Worm (Caenorhabditis elegans): ENCODE measurements around the gene ZK1320.9.

The ZK1320.9 gene

ce11 chrII:9667382-9667781 is 19.1 kb downstream of the ZK1320.9 start, which contains the start of gene ZK1320.11:
TSS of gene ZK1320.11 (plus strand) at chrII:9667624.
- TF ChIP-seq hmg-4 (GFP tag; optimal IDR thresholded peaks at IDR 0.05) (no peak), hnd-1 (tag; optimal IDR thresholded peaks at IDR 0.05) (no peak), tra-4 (tag; optimal IDR thresholded peaks at IDR 0.05) (no peak)

DNA sequence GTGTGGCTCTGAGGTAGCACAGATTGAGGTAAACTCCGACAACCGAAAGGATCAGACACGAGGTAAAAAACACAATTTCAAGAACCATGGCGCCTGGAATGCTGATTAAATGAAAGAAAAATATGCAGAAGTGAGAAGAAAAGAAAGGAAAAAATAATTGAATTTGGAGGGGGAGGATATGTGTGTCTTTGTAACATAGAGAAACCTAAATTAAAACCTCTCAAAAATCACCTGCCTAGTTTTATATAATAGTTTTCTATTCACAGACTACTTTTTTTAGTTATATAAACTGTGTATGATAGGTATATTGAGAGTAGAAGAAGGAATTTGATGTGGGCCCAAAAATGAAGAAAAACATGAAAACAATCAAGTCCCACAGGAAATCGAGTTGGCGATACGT is 20.9 kb downstream of the ZK1320.9 start, which contains the start of gene ZK1320.5:
ZK1320.5 (minus strand) TSS at position 101 of the 400 bp plus-strand sequence.
- TF ChIP-seq ceh-13 (GFP tag; optimal IDR thresholded peaks at IDR 0.05) (no peak), hmg-4 (GFP tag; optimal IDR thresholded peaks at IDR 0.05) (no peak), hmbx-1 (tag; optimal IDR thresholded peaks at IDR 0.05) (no peak), flt-1 (GFP tag; IDR thresholded peaks at IDR 0.05) (no peak), ceh-36 (tag; optimal IDR thresholded peaks at IDR 0.05) (no peak), sea-1 (GFP tag; conservative IDR thresholded peaks at IDR 0.05) (no peak), tbx-37 (GFP tag; conservative IDR thresholded peaks at IDR 0.05) (no peak), tbx-11 (GFP tag; IDR thresholded peaks at IDR 0.05) (no peak), hnd-1 (tag; optimal IDR thresholded peaks at IDR 0.05) (no peak), tra-4 (tag; optimal IDR thresholded peaks at IDR 0.05) (no peak), pes-1 (GFP tag; IDR thresholded peaks at IDR 0.05) (no peak), scrt-1 (GFP tag; IDR thresholded peaks at IDR 0.05) (no peak), aly-1 (tag; optimal IDR thresholded peaks at IDR 0.05) (no peak), F13C5.2 (tag; optimal IDR thresholded peaks at IDR 0.05) (no peak), ets-7 (tag; optimal IDR thresholded peaks at IDR 0.05) (no peak), B0310.2 (tag; optimal IDR thresholded peaks at IDR 0.05) (no peak), ama-1 (optimal IDR thresholded peaks at IDR 0.05) (no peak)

DNA sequence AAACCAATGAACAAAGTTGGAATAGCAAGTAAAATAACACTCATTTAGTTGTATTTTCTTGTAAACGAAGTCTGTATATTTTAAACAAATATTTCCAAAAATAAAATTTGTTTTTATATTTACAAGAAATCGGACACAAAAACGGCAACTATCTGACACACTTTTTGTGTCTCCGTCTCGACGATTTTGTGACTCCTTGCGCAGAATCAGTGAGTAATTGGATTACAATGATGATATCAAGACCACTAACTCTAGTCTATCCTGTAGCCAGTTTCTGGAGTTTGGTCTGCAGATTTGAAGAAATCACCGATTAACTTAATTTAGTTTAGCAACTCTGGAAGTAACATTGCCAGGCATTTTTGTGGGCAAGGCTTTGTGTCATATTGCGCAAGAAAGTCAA is 23.7 kb downstream of the ZK1320.9 start, which contains the start of gene cyp-13A10:
cyp-13A10 (minus strand) TSS at position 88 of the 400 bp plus-strand sequence.
- TF ChIP-seq ets-7 (tag; optimal IDR thresholded peaks at IDR 0.05) (no peak), hnd-1 (tag; optimal IDR thresholded peaks at IDR 0.05) (no peak), pes-1 (GFP tag; IDR thresholded peaks at IDR 0.05) (no peak), flt-1 (GFP tag; IDR thresholded peaks at IDR 0.05) (no peak), tbx-11 (GFP tag; IDR thresholded peaks at IDR 0.05) (no peak), ama-1 (optimal IDR thresholded peaks at IDR 0.05) (no peak), hmg-4 (GFP tag; optimal IDR thresholded peaks at IDR 0.05) (no peak), sea-1 (GFP tag; conservative IDR thresholded peaks at IDR 0.05) (no peak), scrt-1 (GFP tag; IDR thresholded peaks at IDR 0.05) (no peak), tra-4 (tag; optimal IDR thresholded peaks at IDR 0.05) (no peak), aly-1 (tag; optimal IDR thresholded peaks at IDR 0.05) (no peak), ceh-36 (tag; optimal IDR thresholded peaks at IDR 0.05) (no peak)

ce11 chrII:9662160-9662559 is 24.4 kb downstream of the ZK1320.9 start:
- no peak for TF ChIP-seq flt-1 (GFP tag; IDR thresholded peaks at IDR 0.05)
- no peak for TF ChIP-seq hmbx-1 (tag; optimal IDR thresholded peaks at IDR 0.05)
- no peak for TF ChIP-seq ets-7 (tag; optimal IDR thresholded peaks at IDR 0.05)
- no peak for TF ChIP-seq ama-1 (optimal IDR thresholded peaks at IDR 0.05)
- TF ChIP-seq hmg-4 (GFP tag; optimal IDR thresholded peaks at IDR 0.05), result no peak
- TF ChIP-seq hnd-1 (tag; optimal IDR thresholded peaks at IDR 0.05), result no peak
- no peak for TF ChIP-seq scrt-1 (GFP tag; IDR thresholded peaks at IDR 0.05)
- TF ChIP-seq B0310.2 (tag; optimal IDR thresholded peaks at IDR 0.05), result no peak
- no peak for TF ChIP-seq tbx-37 (GFP tag; conservative IDR thresholded peaks at IDR 0.05)

- TF ChIP-seq pes-1 (GFP tag; IDR thresholded peaks at IDR 0.05) (no peak), tbx-37 (GFP tag; conservative IDR thresholded peaks at IDR 0.05) (no peak)
Measured at ce11 chrII:9660379-9660778, 26.1 kb downstream of the ZK1320.9 start, which contains the start of gene ZK1320.3. TSS of gene ZK1320.3 (minus strand) at chrII:9660419.

DNA sequence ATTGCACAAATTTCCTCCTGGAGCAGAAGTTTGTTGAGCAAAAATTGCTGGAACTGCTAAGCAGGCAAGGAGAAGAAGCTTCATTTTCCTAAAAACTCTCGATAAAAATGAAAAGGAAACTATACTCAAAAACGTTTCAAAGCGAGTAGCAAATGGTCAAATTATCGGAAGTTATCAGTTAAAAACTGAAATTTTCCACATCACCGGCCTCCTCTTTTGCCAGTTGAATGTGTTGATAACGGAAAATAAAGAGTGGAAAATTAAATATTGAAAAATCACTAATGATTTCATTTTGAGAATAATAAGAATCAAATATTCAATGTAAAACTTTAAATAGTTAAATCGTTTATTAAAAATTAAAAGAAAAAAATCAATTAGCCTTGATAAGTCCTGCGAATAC is 27.6 kb downstream of the ZK1320.9 start, which contains the start of gene ZK1320.2:
ZK1320.2 (minus strand) TSS at position 88 of the 400 bp plus-strand sequence.
- TF ChIP-seq hmg-4 (GFP tag; optimal IDR thresholded peaks at IDR 0.05) (no peak), B0310.2 (tag; optimal IDR thresholded peaks at IDR 0.05) (no peak), tbx-11 (GFP tag; IDR thresholded peaks at IDR 0.05) (no peak), scrt-1 (GFP tag; IDR thresholded peaks at IDR 0.05) (no peak), tbx-37 (GFP tag; conservative IDR thresholded peaks at IDR 0.05) (no peak), flt-1 (GFP tag; IDR thresholded peaks at IDR 0.05) (no peak), ama-1 (optimal IDR thresholded peaks at IDR 0.05) (no peak), ceh-36 (tag; optimal IDR thresholded peaks at IDR 0.05) (no peak), pes-1 (GFP tag; IDR thresholded peaks at IDR 0.05) (no peak), hmbx-1 (tag; optimal IDR thresholded peaks at IDR 0.05) (no peak), tra-4 (tag; optimal IDR thresholded peaks at IDR 0.05) (no peak), ceh-13 (GFP tag; optimal IDR thresholded peaks at IDR 0.05) (no peak), aly-1 (tag; optimal IDR thresholded peaks at IDR 0.05) (no peak), F13C5.2 (tag; optimal IDR thresholded peaks at IDR 0.05) (no peak)

ce11 chrII:9656210-9656755 is 30.2 kb downstream of the ZK1320.9 start, which contains the start of gene gstk-1:
TSS of gene gstk-1 (plus strand) at chrII:9656705.
- TF ChIP-seq scrt-1 (GFP tag; IDR thresholded peaks at IDR 0.05) (no peak), tbx-11 (GFP tag; IDR thresholded peaks at IDR 0.05) (no peak), hnd-1 (tag; optimal IDR thresholded peaks at IDR 0.05) (no peak), hmg-4 (GFP tag; optimal IDR thresholded peaks at IDR 0.05) (no peak), ets-7 (tag; optimal IDR thresholded peaks at IDR 0.05) (no peak), ceh-13 (GFP tag; optimal IDR thresholded peaks at IDR 0.05) (no peak), ceh-36 (tag; optimal IDR thresholded peaks at IDR 0.05) (no peak), B0310.2 (tag; optimal IDR thresholded peaks at IDR 0.05) (no peak), tra-4 (tag; optimal IDR thresholded peaks at IDR 0.05) (no peak)

- no peak for TF ChIP-seq aly-1 (tag; optimal IDR thresholded peaks at IDR 0.05)
Measured at ce11 chrII:9655530-9656139, 30.9 kb downstream of the ZK1320.9 start, which contains the start of gene ZK1307.1. TSS of gene ZK1307.1 (minus strand) at chrII:9655580.
